Worm (Caenorhabditis elegans) whole organism, L3 larva: ENCODE measurements around the gene nhr-288.

Source experiments
- ZK546.5 ChIP-seq: sonication (generic microtip); optimal IDR thresholded peaks from 2 replicates; lab custom pipeline; 2017; ENCODE audit warnings: missing biosample characterization, missing genetic modification characterization
- aly-2 ChIP-seq: fragments of 150-350 bp; optimal IDR thresholded peaks from 2 replicates; lab custom pipeline; 2014; ENCODE audit warnings: missing biosample characterization, missing genetic modification characterization
- ama-1 ChIP-seq: fragments of 150-350 bp; optimal IDR thresholded peaks from 2 replicates; lab custom pipeline; 2018
- ceh-28 ChIP-seq: fragments of 150-350 bp; optimal IDR thresholded peaks from 2 replicates; lab custom pipeline; 2014; ENCODE audit warnings: missing biosample characterization, missing genetic modification reagents, missing genetic modification characterization
- ceh-82 ChIP-seq: fragments of 150-350 bp; optimal IDR thresholded peaks from 2 replicates; lab custom pipeline; 2014; ENCODE audit warnings: missing biosample characterization, missing genetic modification characterization
- daf-12 ChIP-seq: fragments of 150-350 bp; optimal IDR thresholded peaks from 2 replicates; lab custom pipeline; 2014; ENCODE audit warnings: missing biosample characterization, missing genetic modification reagents, missing genetic modification characterization
- egl-27 ChIP-seq: sonication (generic microtip); optimal IDR thresholded peaks from 4 replicates; lab custom pipeline; 2017; ENCODE audit warnings: missing biosample characterization, missing genetic modification reagents, missing genetic modification characterization
- elt-1 ChIP-seq: fragments of 150-350 bp; optimal IDR thresholded peaks from 2 replicates; lab custom pipeline; 2014; ENCODE audit warnings: missing biosample characterization, missing genetic modification characterization
- elt-2 ChIP-seq: sonication (generic microtip); optimal IDR thresholded peaks from 2 replicates; lab custom pipeline; 2016; ENCODE audit warnings: missing genetic modification reagents, mild to moderate bottlenecking, missing genetic modification characterization, missing compliant biosample characterization
- elt-3 ChIP-seq, 3 experiments: fragments of 150-350 bp in 1 of 3; sonication (generic microtip) in 2 of 3; optimal IDR thresholded peaks; 2 replicates in 2 of 3; 4 replicates in 1 of 3; lab custom pipeline; 2014 to 2017; ENCODE audit warnings: missing biosample characterization in 3 of 3, missing genetic modification characterization in 3 of 3
- fkh-10 ChIP-seq: sonication (generic microtip); optimal IDR thresholded peaks from 2 replicates; lab custom pipeline; 2017; ENCODE audit warnings: missing biosample characterization, missing genetic modification reagents, missing genetic modification characterization
- fos-1 ChIP-seq: fragments of 150-350 bp; optimal IDR thresholded peaks from 2 replicates; lab custom pipeline; 2014; ENCODE audit warnings: missing biosample characterization, missing genetic modification characterization
- hmg-11 ChIP-seq: sonication (generic microtip); optimal IDR thresholded peaks from 2 replicates; lab custom pipeline; 2016; ENCODE audit warnings: missing genetic modification characterization, missing compliant biosample characterization
- jun-1 ChIP-seq: fragments of 150-350 bp; optimal IDR thresholded peaks from 2 replicates; lab custom pipeline; 2014; ENCODE audit warnings: missing biosample characterization, missing genetic modification reagents, missing genetic modification characterization
- lin-39 ChIP-seq: fragments of 150-350 bp; optimal IDR thresholded peaks from 2 replicates; lab custom pipeline; 2018; ENCODE audit warnings: missing biosample characterization, missing genetic modification reagents, missing genetic modification characterization
- lsy-12 ChIP-seq: sonication (generic microtip); optimal IDR thresholded peaks from 2 replicates; lab custom pipeline; 2016; ENCODE audit warnings: mild to moderate bottlenecking, missing genetic modification characterization, missing compliant biosample characterization
- mdl-1 ChIP-seq: fragments of 150-350 bp; optimal IDR thresholded peaks from 2 replicates; lab custom pipeline; 2014; ENCODE audit warnings: missing biosample characterization, missing genetic modification characterization
- mml-1 ChIP-seq: fragments of 150-350 bp; sonication (generic microtip); optimal IDR thresholded peaks from 3 replicates; lab custom pipeline; 2014; ENCODE audit warnings: missing biosample characterization, missing genetic modification characterization
- nhr-12 ChIP-seq: fragments of 150-350 bp; optimal IDR thresholded peaks from 2 replicates; lab custom pipeline; 2014; ENCODE audit warnings: missing biosample characterization, missing genetic modification characterization
- nhr-23 ChIP-seq: fragments of 150-350 bp; optimal IDR thresholded peaks from 2 replicates; lab custom pipeline; 2014; ENCODE audit warnings: missing biosample characterization, missing genetic modification reagents, missing genetic modification characterization
- nhr-237 ChIP-seq: fragments of 150-350 bp; optimal IDR thresholded peaks from 2 replicates; lab custom pipeline; 2014; ENCODE audit warnings: missing biosample characterization, missing genetic modification characterization
- nhr-25 ChIP-seq: sonication (generic microtip); optimal IDR thresholded peaks from 2 replicates; lab custom pipeline; 2017; ENCODE audit warnings: missing biosample characterization, missing genetic modification characterization
- nhr-28 ChIP-seq: fragments of 150-350 bp; optimal IDR thresholded peaks from 2 replicates; lab custom pipeline; 2014; ENCODE audit warnings: missing biosample characterization, missing genetic modification characterization
- nhr-76 ChIP-seq: fragments of 150-350 bp; sonication (generic microtip); optimal IDR thresholded peaks from 5 replicates; lab custom pipeline; 2014; ENCODE audit warnings: missing biosample characterization, missing genetic modification characterization
- nhr-77 ChIP-seq: fragments of 150-350 bp; optimal IDR thresholded peaks from 2 replicates; lab custom pipeline; 2014; ENCODE audit warnings: missing biosample characterization, missing genetic modification characterization
- pha-4 ChIP-seq: fragments of 150-350 bp; optimal IDR thresholded peaks from 2 replicates; lab custom pipeline; 2014; ENCODE audit warnings: missing biosample characterization, missing genetic modification reagents, missing genetic modification characterization
- pqm-1 ChIP-seq: fragments of 150-350 bp; optimal IDR thresholded peaks from 2 replicates; lab custom pipeline; 2017; ENCODE audit warnings: missing biosample characterization, missing genetic modification characterization, inconsistent platforms
- sea-2 ChIP-seq: fragments of 150-350 bp; sonication (generic microtip); optimal IDR thresholded peaks from 4 replicates; lab custom pipeline; 2014; ENCODE audit warnings: missing biosample characterization, missing genetic modification reagents, missing genetic modification characterization
- skn-1 ChIP-seq: fragments of 150-350 bp; optimal IDR thresholded peaks from 2 replicates; lab custom pipeline; 2014; ENCODE audit warnings: missing biosample characterization, missing genetic modification characterization
- snpc-4 ChIP-seq: fragments of 150-350 bp; optimal IDR thresholded peaks from 2 replicates; lab custom pipeline; 2014; ENCODE audit warnings: missing biosample characterization, missing genetic modification characterization
- tbx-2 ChIP-seq: sonication (generic microtip); optimal IDR thresholded peaks from 2 replicates; lab custom pipeline; 2016; ENCODE audit warnings: mild to moderate bottlenecking, missing genetic modification characterization, missing compliant biosample characterization
- unc-39 ChIP-seq: sonication (generic microtip); optimal IDR thresholded peaks from 4 replicates; lab custom pipeline; 2017; ENCODE audit warnings: missing biosample characterization, missing genetic modification characterization
- unc-62 ChIP-seq: fragments of 150-350 bp; sonication (generic microtip); optimal IDR thresholded peaks from 4 replicates; lab custom pipeline; 2014; ENCODE audit warnings: missing biosample characterization, missing genetic modification reagents, missing genetic modification characterization
- ztf-11 ChIP-seq: fragments of 150-350 bp; optimal IDR thresholded peaks from 2 replicates; lab custom pipeline; 2014; ENCODE audit warnings: missing biosample characterization, missing genetic modification characterization
- ztf-4 ChIP-seq: fragments of 150-350 bp; optimal IDR thresholded peaks from 2 replicates; lab custom pipeline; 2014; ENCODE audit warnings: missing biosample characterization, missing genetic modification characterization

nhr-288 gene

DNA sequence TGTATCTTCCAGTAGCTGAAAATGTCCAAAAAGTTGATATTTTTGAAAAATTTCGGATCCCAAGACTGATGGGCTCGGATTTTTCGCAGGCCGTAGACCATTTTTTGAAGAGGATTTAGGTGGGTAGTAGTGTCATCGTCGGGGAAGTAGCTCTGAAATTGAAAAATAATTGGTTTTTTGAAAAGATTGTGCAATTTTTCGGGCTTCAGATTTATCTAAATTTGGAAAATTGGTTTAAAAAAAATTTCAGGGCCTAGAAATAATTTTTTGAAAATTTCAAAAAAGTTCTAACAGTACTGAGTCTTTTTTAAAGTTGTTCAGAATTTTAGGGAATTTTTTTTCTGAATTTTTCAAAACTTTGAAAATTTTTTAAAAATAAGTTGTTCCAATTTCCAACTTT lies at the start of gene nhr-288:
nhr-288 (minus strand) TSS at position 101 of the 400 bp plus-strand sequence.
- TF ChIP-seq elt-2 (tag; lab: Kevin White, UChicago), result no peak
- TF ChIP-seq aly-2, result no peak
- no peak for TF ChIP-seq ztf-4
- TF ChIP-seq nhr-28 (tag; lab: Kevin White, UChicago), result no peak
- TF ChIP-seq mdl-1 (tag; lab: Kevin White, UChicago), result no peak
- TF ChIP-seq pqm-1, result no peak
- no peak for TF ChIP-seq lsy-12
- TF ChIP-seq fos-1 (tag; lab: Kevin White, UChicago), result no peak
- no peak for TF ChIP-seq jun-1
- no peak for TF ChIP-seq snpc-4 (tag; lab: Kevin White, UChicago)
- no peak for TF ChIP-seq ztf-11
- TF ChIP-seq nhr-77 (tag; lab: Kevin White, UChicago), result no peak
- no peak for TF ChIP-seq unc-62 (GFP tag; lab: Kevin White, UChicago)
- no peak for TF ChIP-seq ama-1
- TF ChIP-seq ceh-82 (tag; lab: Kevin White, UChicago), result no peak
- no peak for TF ChIP-seq nhr-237 (tag; lab: Kevin White, UChicago)
- no peak for TF ChIP-seq ZK546.5 (tag; lab: Kevin White, UChicago)
- no peak for TF ChIP-seq nhr-23 (tag; lab: Kevin White, UChicago)
- no peak for TF ChIP-seq elt-3 (tag; optimal IDR thresholded peaks at IDR 0.05; lab: Kevin White, UChicago)
- TF ChIP-seq skn-1, result no peak

DNA sequence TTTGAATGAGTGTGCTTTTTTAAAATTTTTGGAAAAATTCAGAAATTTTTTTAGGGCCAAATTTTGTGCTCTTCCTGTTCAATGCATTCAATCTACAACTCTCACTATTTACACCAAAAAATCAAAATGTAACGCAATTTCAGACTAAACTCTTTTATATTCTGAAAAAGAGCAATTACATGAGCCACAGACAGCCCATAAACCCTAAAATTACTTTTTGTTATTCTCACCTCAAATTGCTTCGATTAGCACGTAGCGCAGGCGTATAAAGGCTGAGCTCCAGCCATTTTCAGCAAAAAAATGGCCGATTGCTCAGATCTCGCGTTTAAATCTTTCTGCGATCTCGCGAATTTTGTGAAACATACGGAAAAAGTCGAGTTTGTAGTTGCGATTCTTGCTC lies 49.0 kb upstream of the nhr-288 start, which contains the start of gene srw-82:
srw-82 (plus strand) TSS at position 301 of the 400 bp plus-strand sequence.
- TF ChIP-seq sea-2 (GFP tag; lab: Kevin White, UChicago), result no peak
- TF ChIP-seq fkh-10 (GFP tag; lab: Kevin White, UChicago), result no peak
- TF ChIP-seq egl-27 (tag; lab: Kevin White, UChicago), result no peak

DNA sequence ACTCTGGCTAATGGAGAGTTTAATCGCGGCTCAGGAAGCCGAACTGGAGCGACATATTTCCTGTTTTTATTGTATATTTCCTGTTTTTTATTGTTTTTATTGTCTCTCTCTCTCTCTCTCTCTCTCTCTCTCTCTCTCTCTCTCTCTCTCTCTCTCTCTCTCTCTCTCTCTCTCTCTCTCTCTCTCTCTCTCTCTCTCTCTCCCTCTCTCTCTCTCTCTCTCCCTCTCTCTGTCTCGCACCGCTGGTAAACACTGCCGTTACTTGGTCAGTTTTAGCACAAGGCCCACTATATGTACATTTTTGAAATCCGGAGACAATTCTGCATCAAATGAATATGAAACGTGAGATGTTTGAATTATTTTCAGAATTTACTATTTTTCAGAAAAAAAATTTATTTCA lies 48.3 kb upstream of the nhr-288 start:
- TF ChIP-seq elt-1 (tag; lab: Kevin White, UChicago) (no peak), nhr-76 (tag; lab: Kevin White, UChicago) (no peak), nhr-25 (tag; lab: Kevin White, UChicago) (no peak), daf-12 (no peak), tbx-2 (tag; lab: Kevin White, UChicago) (no peak), mml-1 (no peak), elt-3 (tag; optimal IDR thresholded peaks at IDR 0.05; lab: Kevin White, UChicago) (no peak), ztf-11 (no peak), fkh-10 (GFP tag; lab: Kevin White, UChicago) (no peak), ceh-28 (tag; lab: Kevin White, UChicago) (no peak)

DNA sequence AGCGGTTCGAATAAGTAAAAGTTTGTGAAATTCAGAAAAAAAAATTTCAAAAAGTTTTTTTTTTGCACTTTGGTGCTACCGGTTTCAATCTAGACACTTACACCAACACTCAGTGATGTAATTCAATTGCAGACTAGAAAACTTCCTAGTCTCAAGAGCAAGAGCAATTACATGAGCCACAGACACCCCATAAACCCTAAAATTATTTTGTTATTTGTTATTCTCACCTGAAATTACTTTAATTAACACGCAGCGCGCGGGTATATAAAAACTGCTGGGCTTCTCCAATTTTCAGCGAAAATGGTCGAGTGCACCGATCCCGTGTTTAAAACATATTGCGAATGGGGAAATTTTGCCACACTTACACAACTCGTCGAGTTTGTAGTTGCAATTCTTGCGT lies 43.8 kb upstream of the nhr-288 start, which contains the start of gene srw-83:
srw-83 (plus strand) TSS at position 301 of the 400 bp plus-strand sequence.
- no peak for TF ChIP-seq nhr-237 (tag; lab: Kevin White, UChicago)
- no peak for TF ChIP-seq fos-1 (tag; lab: Kevin White, UChicago)
- TF ChIP-seq pqm-1, result no peak
- TF ChIP-seq, all 47 proteins: peak for 0

DNA sequence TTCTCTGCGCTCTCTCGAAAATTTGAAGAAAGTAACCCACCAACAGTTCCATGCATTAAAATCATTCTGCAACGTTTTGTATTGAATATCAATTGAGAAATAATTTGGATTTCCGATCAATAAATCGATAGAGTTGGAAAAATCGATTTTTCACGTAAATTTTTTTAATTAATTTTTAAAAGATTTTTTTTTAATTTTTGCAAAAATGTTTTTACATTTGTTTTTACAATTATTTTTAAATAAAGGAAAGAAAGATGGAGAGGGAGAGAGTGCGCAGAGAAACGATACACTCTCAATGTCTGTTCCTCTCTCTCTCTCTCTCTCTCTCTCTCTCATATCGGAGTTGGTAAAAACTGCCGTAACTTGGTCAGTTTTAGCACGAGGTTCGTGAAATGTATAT lies 43.1 kb upstream of the nhr-288 start, which contains the start of gene ZK262.19:
ZK262.19 (minus strand) TSS at position 101 of the 400 bp plus-strand sequence.
- TF ChIP-seq ztf-4, result no peak
- no peak for TF ChIP-seq pha-4 (tag; lab: Kevin White, UChicago)
- no peak for TF ChIP-seq lin-39 (tag; lab: Kevin White, UChicago)
- TF ChIP-seq hmg-11, result no peak
- no peak for TF ChIP-seq nhr-77 (tag; lab: Kevin White, UChicago)
- no peak for TF ChIP-seq nhr-25 (tag; lab: Kevin White, UChicago)
- no peak for TF ChIP-seq aly-2
- no peak for TF ChIP-seq ztf-11
- TF ChIP-seq unc-39 (tag; lab: Kevin White, UChicago), result no peak
- TF ChIP-seq nhr-12 (tag; lab: Kevin White, UChicago), result no peak
- no peak for TF ChIP-seq elt-3 (tag; optimal IDR thresholded peaks at IDR 0.05; lab: Kevin White, UChicago)
